Fruit fly (Drosophila melanogaster) whole organism, embryonic: ENCODE results near the gene CG14286.

Source experiments
- CG15269 ChIP-seq: fragments of 200-800 bp; sonication (Bioruptor generic); optimal IDR thresholded peaks from 2 replicates; lab custom pipeline; 2018; ENCODE audit warnings: missing biosample characterization, mild to moderate bottlenecking, missing genetic modification characterization, moderate library complexity
- CG8478 ChIP-seq: fragments of >200 bp; optimal IDR thresholded peaks from 2 replicates; lab custom pipeline; 2018
- CG9609 ChIP-seq: fragments of 200-800 bp; sonication (Bioruptor generic); optimal IDR thresholded peaks from 3 replicates; lab custom pipeline; 2016; ENCODE audit warnings: missing biosample characterization, missing genetic modification characterization
- Hey ChIP-seq: fragments of 200-800 bp; sonication (Bioruptor generic); optimal IDR thresholded peaks from 3 replicates; lab custom pipeline; 2018; ENCODE audit warnings: missing biosample characterization, mild to moderate bottlenecking, missing genetic modification characterization
- Lim3 ChIP-seq: fragments of 200-800 bp; sonication (Bioruptor generic); IDR thresholded peaks from 2 replicates; pipeline ENCODE4 v1.3.6; 2022; ENCODE audit warnings: missing biosample characterization, missing genetic modification characterization
- corto ChIP-seq: fragments of 200-800 bp; sonication (Bioruptor generic); optimal IDR thresholded peaks from 2 replicates; lab custom pipeline; 2016; ENCODE audit warnings: missing biosample characterization, mild to moderate bottlenecking, missing genetic modification characterization, moderate library complexity
- h ChIP-seq: fragments of >200 bp; optimal IDR thresholded peaks from 2 replicates; lab custom pipeline; 2017

DNA sequence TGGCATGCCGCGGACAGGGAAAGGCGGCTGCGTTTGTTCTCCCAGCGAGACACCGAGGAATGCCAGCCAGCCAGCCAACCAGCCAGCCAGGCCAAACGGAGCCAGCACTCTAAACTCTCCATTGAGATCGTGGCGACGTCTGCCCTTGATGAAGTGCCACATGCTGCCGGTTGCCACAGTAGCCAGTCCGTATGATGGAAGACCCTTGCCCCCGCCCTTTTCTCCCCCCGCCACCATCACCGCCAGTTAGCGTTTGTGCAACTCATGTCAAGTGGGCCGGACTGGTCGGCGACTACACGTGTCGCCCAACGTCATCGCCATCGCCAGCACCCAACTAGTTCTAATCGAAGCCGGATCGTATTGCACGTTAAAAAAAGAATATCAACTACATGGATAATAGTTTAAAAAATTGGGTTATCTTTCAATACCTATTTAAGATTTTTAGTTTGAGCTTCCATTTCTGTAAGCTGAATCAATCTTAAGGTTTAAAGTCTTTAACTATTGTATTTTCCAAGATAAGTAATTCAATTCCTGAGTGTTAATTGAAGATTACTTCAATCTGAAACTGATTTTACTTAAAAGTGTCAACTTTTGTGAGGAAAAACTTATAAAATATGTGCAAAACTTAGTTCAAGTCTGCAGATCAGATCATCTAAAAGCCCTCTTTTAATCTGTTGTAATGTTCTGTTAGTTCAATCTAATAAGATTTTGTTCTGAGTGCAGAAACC, 46.5 kb downstream of the CG14286 start:
- no peak for TF ChIP-seq CG8478 (lab: Kevin White, UChicago)
- no peak for TF ChIP-seq h (lab: Kevin White, UChicago)
- no peak for TF ChIP-seq Lim3 (GFP tag; lab: Robert Waterston, UW)
- TF ChIP-seq corto (GFP tag; lab: Kevin White, UChicago): no peak
- no peak for TF ChIP-seq CG15269 (tag; lab: Kevin White, UChicago)
- no peak for TF ChIP-seq CG9609
- peak; percentile 42 for TF ChIP-seq Hey (tag; lab: Kevin White, UChicago)
